Worm (Caenorhabditis elegans) whole organism, L3 larva: ENCODE measurements around the gene cest-13.
A peak's percentile ranks its signal among the peaks of the same experiment; 100 is the strongest.

Experiments used
- R02D3.7 ChIP-seq: fragments of 150-350 bp; optimal IDR thresholded peaks from 2 replicates; lab custom pipeline; 2014; ENCODE audit warnings: missing biosample characterization, missing genetic modification characterization
- aly-2 ChIP-seq: fragments of 150-350 bp; optimal IDR thresholded peaks from 2 replicates; lab custom pipeline; 2014; ENCODE audit warnings: missing biosample characterization, missing genetic modification characterization
- ama-1 ChIP-seq: fragments of 150-350 bp; optimal IDR thresholded peaks from 2 replicates; lab custom pipeline; 2018
- ceh-16 ChIP-seq: sonication (generic microtip); optimal IDR thresholded peaks from 2 replicates; lab custom pipeline; 2017; ENCODE audit warnings: missing biosample characterization, missing genetic modification characterization
- ceh-28 ChIP-seq: fragments of 150-350 bp; optimal IDR thresholded peaks from 2 replicates; lab custom pipeline; 2014; ENCODE audit warnings: missing biosample characterization, missing genetic modification reagents, missing genetic modification characterization
- ceh-82 ChIP-seq: fragments of 150-350 bp; optimal IDR thresholded peaks from 2 replicates; lab custom pipeline; 2014; ENCODE audit warnings: missing biosample characterization, missing genetic modification characterization
- ceh-9 ChIP-seq: sonication (generic microtip); optimal IDR thresholded peaks from 2 replicates; lab custom pipeline; 2018; ENCODE audit warnings: missing biosample characterization, missing genetic modification characterization
- daf-12 ChIP-seq: fragments of 150-350 bp; optimal IDR thresholded peaks from 2 replicates; lab custom pipeline; 2014; ENCODE audit warnings: missing biosample characterization, missing genetic modification reagents, missing genetic modification characterization
- egl-27 ChIP-seq: sonication (generic microtip); optimal IDR thresholded peaks from 4 replicates; lab custom pipeline; 2017; ENCODE audit warnings: missing biosample characterization, missing genetic modification reagents, missing genetic modification characterization
- egl-5 ChIP-seq: fragments of 150-350 bp; optimal IDR thresholded peaks from 2 replicates; lab custom pipeline; 2017; ENCODE audit warnings: missing biosample characterization, missing genetic modification reagents, missing genetic modification characterization, inconsistent platforms
- elt-2 ChIP-seq: sonication (generic microtip); optimal IDR thresholded peaks from 2 replicates; lab custom pipeline; 2016; ENCODE audit warnings: missing genetic modification reagents, mild to moderate bottlenecking, missing genetic modification characterization, missing compliant biosample characterization
- elt-3 ChIP-seq, 3 experiments: fragments of 150-350 bp in 1 of 3; sonication (generic microtip) in 2 of 3; optimal IDR thresholded peaks; 2 replicates in 2 of 3; 4 replicates in 1 of 3; lab custom pipeline; 2014 to 2017; ENCODE audit warnings: missing biosample characterization in 3 of 3, missing genetic modification characterization in 3 of 3
- eor-1 ChIP-seq, 2 experiments: fragments of 150-350 bp; optimal IDR thresholded peaks; 2 replicates each; lab custom pipeline; 2014 to 2018; ENCODE audit warnings: missing biosample characterization in 2 of 2, missing genetic modification characterization in 2 of 2
- fkh-10 ChIP-seq: sonication (generic microtip); optimal IDR thresholded peaks from 2 replicates; lab custom pipeline; 2017; ENCODE audit warnings: missing biosample characterization, missing genetic modification reagents, missing genetic modification characterization
- fos-1 ChIP-seq: fragments of 150-350 bp; optimal IDR thresholded peaks from 2 replicates; lab custom pipeline; 2014; ENCODE audit warnings: missing biosample characterization, missing genetic modification characterization
- jun-1 ChIP-seq: fragments of 150-350 bp; optimal IDR thresholded peaks from 2 replicates; lab custom pipeline; 2014; ENCODE audit warnings: missing biosample characterization, missing genetic modification reagents, missing genetic modification characterization
- lin-15B ChIP-seq: fragments of 150-350 bp; optimal IDR thresholded peaks from 2 replicates; lab custom pipeline; 2014; ENCODE audit warnings: missing biosample characterization, missing genetic modification characterization
- lin-39 ChIP-seq: fragments of 150-350 bp; optimal IDR thresholded peaks from 2 replicates; lab custom pipeline; 2018; ENCODE audit warnings: missing biosample characterization, missing genetic modification reagents, missing genetic modification characterization
- lsy-12 ChIP-seq: sonication (generic microtip); optimal IDR thresholded peaks from 2 replicates; lab custom pipeline; 2016; ENCODE audit warnings: mild to moderate bottlenecking, missing genetic modification characterization, missing compliant biosample characterization
- mdl-1 ChIP-seq: fragments of 150-350 bp; optimal IDR thresholded peaks from 2 replicates; lab custom pipeline; 2014; ENCODE audit warnings: missing biosample characterization, missing genetic modification characterization
- nfya-1 ChIP-seq: sonication (generic microtip); optimal IDR thresholded peaks from 2 replicates; lab custom pipeline; 2017; ENCODE audit warnings: missing genetic modification characterization, mild to moderate bottlenecking, missing compliant biosample characterization, antibody characterized with exemption, moderate library complexity; ENCODE audit not compliant: insufficient read depth
- nhr-11 ChIP-seq: fragments of 150-350 bp; optimal IDR thresholded peaks from 2 replicates; lab custom pipeline; 2014; ENCODE audit warnings: missing biosample characterization, missing genetic modification characterization
- nhr-23 ChIP-seq: fragments of 150-350 bp; optimal IDR thresholded peaks from 2 replicates; lab custom pipeline; 2014; ENCODE audit warnings: missing biosample characterization, missing genetic modification reagents, missing genetic modification characterization
- nhr-237 ChIP-seq: fragments of 150-350 bp; optimal IDR thresholded peaks from 2 replicates; lab custom pipeline; 2014; ENCODE audit warnings: missing biosample characterization, missing genetic modification characterization
- nhr-25 ChIP-seq: sonication (generic microtip); optimal IDR thresholded peaks from 2 replicates; lab custom pipeline; 2017; ENCODE audit warnings: missing biosample characterization, missing genetic modification characterization
- nhr-43 ChIP-seq: sonication (generic microtip); optimal IDR thresholded peaks from 2 replicates; lab custom pipeline; 2016; ENCODE audit warnings: mild to moderate bottlenecking, missing genetic modification characterization, missing compliant biosample characterization; ENCODE audit not compliant: poor library complexity, severe bottlenecking
- nhr-67 ChIP-seq: fragments of 150-350 bp; optimal IDR thresholded peaks from 2 replicates; lab custom pipeline; 2014; ENCODE audit warnings: missing biosample characterization, missing genetic modification characterization
- nhr-76 ChIP-seq: fragments of 150-350 bp; sonication (generic microtip); optimal IDR thresholded peaks from 5 replicates; lab custom pipeline; 2014; ENCODE audit warnings: missing biosample characterization, missing genetic modification characterization
- nhr-77 ChIP-seq: fragments of 150-350 bp; optimal IDR thresholded peaks from 2 replicates; lab custom pipeline; 2014; ENCODE audit warnings: missing biosample characterization, missing genetic modification characterization
- pha-4 ChIP-seq: fragments of 150-350 bp; optimal IDR thresholded peaks from 2 replicates; lab custom pipeline; 2014; ENCODE audit warnings: missing biosample characterization, missing genetic modification reagents, missing genetic modification characterization
- pqm-1 ChIP-seq: fragments of 150-350 bp; optimal IDR thresholded peaks from 2 replicates; lab custom pipeline; 2017; ENCODE audit warnings: missing biosample characterization, missing genetic modification characterization, inconsistent platforms
- sea-2 ChIP-seq: fragments of 150-350 bp; sonication (generic microtip); optimal IDR thresholded peaks from 4 replicates; lab custom pipeline; 2014; ENCODE audit warnings: missing biosample characterization, missing genetic modification reagents, missing genetic modification characterization
- skn-1 ChIP-seq: fragments of 150-350 bp; optimal IDR thresholded peaks from 2 replicates; lab custom pipeline; 2014; ENCODE audit warnings: missing biosample characterization, missing genetic modification characterization
- snpc-4 ChIP-seq: fragments of 150-350 bp; optimal IDR thresholded peaks from 2 replicates; lab custom pipeline; 2014; ENCODE audit warnings: missing biosample characterization, missing genetic modification characterization
- tbx-2 ChIP-seq: sonication (generic microtip); optimal IDR thresholded peaks from 2 replicates; lab custom pipeline; 2016; ENCODE audit warnings: mild to moderate bottlenecking, missing genetic modification characterization, missing compliant biosample characterization
- unc-62 ChIP-seq: fragments of 150-350 bp; sonication (generic microtip); optimal IDR thresholded peaks from 4 replicates; lab custom pipeline; 2014; ENCODE audit warnings: missing biosample characterization, missing genetic modification reagents, missing genetic modification characterization
- zag-1 ChIP-seq: fragments of 150-350 bp; optimal IDR thresholded peaks from 2 replicates; lab custom pipeline; 2014; ENCODE audit warnings: missing biosample characterization, missing genetic modification characterization
- ztf-11 ChIP-seq: fragments of 150-350 bp; optimal IDR thresholded peaks from 2 replicates; lab custom pipeline; 2014; ENCODE audit warnings: missing biosample characterization, missing genetic modification characterization
- ztf-4 ChIP-seq: fragments of 150-350 bp; optimal IDR thresholded peaks from 2 replicates; lab custom pipeline; 2014; ENCODE audit warnings: missing biosample characterization, missing genetic modification characterization

The cest-13 gene

DNA sequence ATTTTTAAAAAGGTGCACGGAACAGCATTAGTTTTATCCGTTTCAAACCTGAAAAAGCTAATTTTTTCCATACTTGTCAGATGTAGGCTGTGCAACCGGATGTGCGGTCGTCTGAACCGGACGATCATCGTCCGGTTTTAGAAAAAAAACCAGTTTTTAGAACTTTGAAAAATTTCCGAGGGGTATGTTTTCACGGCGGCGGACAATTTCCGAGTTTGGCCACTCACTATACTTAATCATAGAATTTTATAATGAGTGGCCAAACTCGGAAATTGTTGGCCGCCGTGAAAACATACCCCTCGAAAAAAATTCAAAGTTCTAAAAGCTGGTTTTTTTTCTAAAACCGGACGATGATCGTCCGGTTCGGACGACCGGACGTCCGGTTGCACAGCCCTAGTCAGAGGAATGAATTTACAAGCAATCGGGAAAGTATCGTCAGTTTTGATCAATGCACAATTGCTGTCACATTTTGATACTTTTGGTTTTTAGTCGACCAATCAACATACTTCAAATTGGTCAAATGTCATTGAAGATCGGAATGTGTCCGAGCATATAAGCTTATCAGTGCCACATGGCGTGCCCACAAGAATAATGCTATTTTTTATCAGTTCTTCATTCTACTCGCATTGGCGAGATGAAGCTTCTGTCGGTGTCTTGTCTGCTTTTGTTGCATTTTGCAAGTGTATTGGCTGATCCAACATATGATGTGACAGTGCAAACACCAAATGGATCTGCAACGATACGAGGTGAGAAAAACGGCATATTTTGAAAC lies at the start of gene cest-13:
cest-13 (plus strand) TSS at position 562 of the 772 bp plus-strand sequence.
- TF ChIP-seq pqm-1 (tag; lab: Kevin White, UChicago) (peak; percentile 84), ceh-82 (no peak), ceh-28 (tag; lab: Kevin White, UChicago) (no peak), lsy-12 (tag; lab: Kevin White, UChicago) (no peak), egl-27 (tag; lab: Kevin White, UChicago) (no peak), ceh-16 (tag; lab: Kevin White, UChicago) (no peak), unc-62 (GFP tag; lab: Kevin White, UChicago) (no peak), aly-2 (tag; lab: Kevin White, UChicago) (no peak), nhr-25 (tag; lab: Kevin White, UChicago) (no peak), elt-2 (tag; lab: Kevin White, UChicago) (peak; percentile 79), nhr-76 (no peak)

- TF ChIP-seq ceh-28 (tag; lab: Kevin White, UChicago) (no peak), fkh-10 (no peak), tbx-2 (no peak)
These were observed 48.1 kb upstream of the cest-13 start, which contains the start of gene K02D3.2 for ce11 chrX:13711909-13712308. TSS of gene K02D3.2 (minus strand) at chrX:13712009.

- no peak for TF ChIP-seq ceh-82
- peak; percentile 13 for TF ChIP-seq egl-5 (tag; lab: Kevin White, UChicago)
These were observed 47.0 kb upstream of the cest-13 start for ce11 chrX:13712992-13713391.

- TF ChIP-seq R02D3.7 (tag; lab: Kevin White, UChicago) (no peak), pha-4 (tag; lab: Kevin White, UChicago) (no peak), nhr-237 (tag; lab: Kevin White, UChicago) (no peak), aly-2 (tag; lab: Kevin White, UChicago) (no peak), jun-1 (tag; lab: Kevin White, UChicago) (no peak), nhr-11 (tag; lab: Kevin White, UChicago) (no peak), ceh-28 (tag; lab: Kevin White, UChicago) (no peak), snpc-4 (no peak), nhr-76 (no peak), ceh-16 (tag; lab: Kevin White, UChicago) (no peak), sea-2 (no peak), fos-1 (tag; lab: Kevin White, UChicago) (no peak), ama-1 (lab: Kevin White, UChicago) (no peak), nfya-1 (tag; lab: Kevin White, UChicago) (no peak)
These were observed 46.2 kb upstream of the cest-13 start, which contains the start of gene K11E4.1 for ce11 chrX:13713857-13714256. TSS of gene K11E4.1 (plus strand) at chrX:13714157.

DNA sequence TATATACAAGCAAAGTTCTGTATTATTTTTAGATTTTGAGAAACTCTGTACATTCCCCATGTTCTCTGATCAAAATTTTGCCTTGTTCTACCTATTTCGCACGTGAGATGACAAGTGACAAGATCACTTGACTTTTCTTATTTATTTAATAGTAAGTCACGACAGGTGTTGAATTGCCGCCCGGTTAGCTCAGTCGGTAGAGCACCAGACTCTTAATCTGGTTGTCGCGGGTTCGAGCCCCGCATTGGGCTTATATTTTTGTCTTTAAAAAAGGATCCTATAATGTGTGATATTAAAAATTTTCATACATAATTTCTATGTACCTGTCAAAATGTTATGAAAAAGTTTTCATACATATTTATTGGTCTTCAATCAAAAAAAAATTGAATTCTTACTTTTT lies 45.3 kb upstream of the cest-13 start:
- TF ChIP-seq zag-1 (tag; lab: Kevin White, UChicago) (no peak), skn-1 (no peak), eor-1 (tag; optimal IDR thresholded peaks at IDR 0.05; lab: Kevin White, UChicago) (no peak), ztf-4 (tag; lab: Kevin White, UChicago) (no peak), elt-2 (tag; lab: Kevin White, UChicago) (peak; percentile 11)

- TF ChIP-seq egl-27 (tag; lab: Kevin White, UChicago) = no peak
- no peak for TF ChIP-seq unc-62 (GFP tag; lab: Kevin White, UChicago)
- TF ChIP-seq ceh-9 = no peak
- no peak for TF ChIP-seq ama-1 (lab: Kevin White, UChicago)
- TF ChIP-seq fkh-10 = no peak
- TF ChIP-seq nhr-77 (tag; lab: Kevin White, UChicago) = no peak
- no peak for TF ChIP-seq nhr-11 (tag; lab: Kevin White, UChicago)
- TF ChIP-seq pqm-1 (tag; lab: Kevin White, UChicago) = peak; percentile 6
- TF ChIP-seq nhr-76 = no peak
- TF ChIP-seq lin-39 = no peak
- no peak for TF ChIP-seq daf-12
- TF ChIP-seq nhr-237 (tag; lab: Kevin White, UChicago) = no peak
- TF ChIP-seq zag-1 (tag; lab: Kevin White, UChicago) = no peak
- TF ChIP-seq elt-2 (tag; lab: Kevin White, UChicago) = peak; percentile 38
- peak; percentile 8 for TF ChIP-seq pha-4 (tag; lab: Kevin White, UChicago)
- no peak for TF ChIP-seq ceh-16 (tag; lab: Kevin White, UChicago)
- no peak for TF ChIP-seq nhr-67 (tag; lab: Kevin White, UChicago)
- TF ChIP-seq mdl-1 (tag; lab: Kevin White, UChicago) = no peak
- TF ChIP-seq nfya-1 (tag; lab: Kevin White, UChicago) = no peak
- no peak for TF ChIP-seq skn-1
- TF ChIP-seq nhr-23 (tag; lab: Kevin White, UChicago) = no peak
- no peak for TF ChIP-seq tbx-2
- no peak for TF ChIP-seq fos-1 (tag; lab: Kevin White, UChicago)
- TF ChIP-seq nhr-43 = peak; percentile 45
- no peak for TF ChIP-seq ceh-82
- TF ChIP-seq egl-5 (tag; lab: Kevin White, UChicago) = no peak
- TF ChIP-seq elt-3 (tag; optimal IDR thresholded peaks at IDR 0.05; lab: Kevin White, UChicago) = no peak
- TF ChIP-seq lin-15B (tag; lab: Kevin White, UChicago) = no peak
- TF ChIP-seq ztf-11 (tag; lab: Kevin White, UChicago) = no peak
These were observed 43.7 kb upstream of the cest-13 start for ce11 chrX:13716313-13716712.
